Fruit fly (Drosophila melanogaster) whole organism, embryonic: ENCODE results near the gene CG5697.
A peak's percentile ranks its signal among the peaks of the same experiment; 100 is the strongest.

Experiments
- Aef1 ChIP-seq: fragments of 200-800 bp; sonication (Bioruptor generic); IDR thresholded peaks from 3 replicates; pipeline ENCODE4 v1.3.6; 2022; ENCODE audit warnings: missing biosample characterization, missing genetic modification characterization
- Antp ChIP-seq: fragments of 200-800 bp; sonication (Bioruptor generic); optimal IDR thresholded peaks from 3 replicates; lab custom pipeline; 2016; ENCODE audit warnings: missing biosample characterization, missing genetic modification characterization
- Asciz ChIP-seq: fragments of 200-800 bp; sonication (Bioruptor generic); optimal IDR thresholded peaks from 2 replicates; lab custom pipeline; 2017; ENCODE audit warnings: missing biosample characterization, mild to moderate bottlenecking, missing genetic modification characterization, missing genetic modification reagents
- Blimp-1 ChIP-seq: fragments of 200-800 bp; sonication (Bioruptor generic); optimal IDR thresholded peaks from 3 replicates; lab custom pipeline; 2018; ENCODE audit warnings: missing biosample characterization, missing genetic modification characterization, mild to moderate bottlenecking, moderate library complexity, missing genetic modification reagents
- CG10543 ChIP-seq: fragments of 200-800 bp; sonication (Bioruptor generic); optimal IDR thresholded peaks from 3 replicates; lab custom pipeline; 2017; ENCODE audit warnings: missing biosample characterization, mild to moderate bottlenecking, missing genetic modification characterization, moderate library complexity
- CG11456 ChIP-seq: fragments of 200-800 bp; sonication (Bioruptor generic); IDR thresholded peaks from 3 replicates; pipeline ENCODE4 v1.3.6; 2022; ENCODE audit warnings: missing biosample characterization, missing genetic modification characterization
- CG11695 ChIP-seq: fragments of 200-800 bp; sonication (Bioruptor generic); IDR thresholded peaks from 3 replicates; pipeline ENCODE4 v1.3.6; 2022; ENCODE audit warnings: missing biosample characterization, missing genetic modification characterization
- CG12769 ChIP-seq: fragments of 200-800 bp; sonication (Bioruptor generic); optimal IDR thresholded peaks from 2 replicates; lab custom pipeline; 2019; ENCODE audit warnings: missing biosample characterization, mild to moderate bottlenecking, missing genetic modification characterization, moderate library complexity
- CG15479 ChIP-seq: fragments of 200-800 bp; sonication (Bioruptor generic); optimal IDR thresholded peaks from 3 replicates; lab custom pipeline; 2019; ENCODE audit warnings: missing biosample characterization, mild to moderate bottlenecking, missing genetic modification characterization, moderate library complexity
- CG17829 ChIP-seq: fragments of 200-800 bp; optimal IDR thresholded peaks from 2 replicates; lab custom pipeline; 2019; ENCODE audit warnings: missing biosample characterization, mild to moderate bottlenecking, missing genetic modification characterization, moderate library complexity
- CG18476 ChIP-seq: fragments of 200-800 bp; sonication (Bioruptor generic); optimal IDR thresholded peaks from 2 replicates; lab custom pipeline; 2016; ENCODE audit warnings: missing biosample characterization, mild to moderate bottlenecking, missing genetic modification characterization
- CG2116 ChIP-seq: fragments of 200-800 bp; sonication (Bioruptor generic); optimal IDR thresholded peaks from 3 replicates; lab custom pipeline; 2018; ENCODE audit warnings: missing biosample characterization, mild to moderate bottlenecking, missing genetic modification characterization
- CG31224 ChIP-seq: fragments of 200-800 bp; sonication (Bioruptor generic); IDR thresholded peaks from 2 replicates; pipeline ENCODE4 v1.3.6; 2022; ENCODE audit warnings: missing biosample characterization, missing genetic modification characterization
- CG31365 ChIP-seq: fragments of 200-800 bp; sonication (Bioruptor generic); optimal IDR thresholded peaks from 2 replicates; lab custom pipeline; 2018; ENCODE audit warnings: missing biosample characterization, mild to moderate bottlenecking, missing genetic modification characterization
- CG6272 ChIP-seq: fragments of 200-800 bp; sonication (Bioruptor generic); IDR thresholded peaks from 2 replicates; pipeline ENCODE4 v1.3.6; 2022; ENCODE audit warnings: missing biosample characterization, missing genetic modification characterization
- CG7556 ChIP-seq: fragments of 200-800 bp; sonication (Bioruptor generic); optimal IDR thresholded peaks from 2 replicates; lab custom pipeline; 2017; ENCODE audit warnings: missing biosample characterization, mild to moderate bottlenecking, missing genetic modification characterization
- CG8290 ChIP-seq, 3 experiments: fragments of 200-800 bp; sonication (Bioruptor generic); optimal IDR thresholded peaks; 2 replicates each; lab custom pipeline; 2016 to 2019; ENCODE audit warnings: missing biosample characterization in 3 of 3, missing genetic modification characterization in 3 of 3, mild to moderate bottlenecking in 2 of 3, moderate library complexity in 1 of 3
- CG8765 ChIP-seq: fragments of 200-800 bp; sonication (Bioruptor generic); IDR thresholded peaks from 2 replicates; pipeline ENCODE4 v1.3.6; 2022; ENCODE audit warnings: missing biosample characterization, missing genetic modification characterization
- CG8944 ChIP-seq: fragments of 200-800 bp; sonication (Bioruptor generic); optimal IDR thresholded peaks from 3 replicates; lab custom pipeline; 2016; ENCODE audit warnings: missing biosample characterization, missing genetic modification characterization
- CG9215 ChIP-seq: fragments of 200-800 bp; sonication (Bioruptor generic); IDR thresholded peaks from 2 replicates; pipeline ENCODE4 v1.3.6; 2022; ENCODE audit warnings: missing biosample characterization, missing genetic modification characterization
- E2f1 ChIP-seq: fragments of 200-800 bp; sonication (Bioruptor generic); IDR thresholded peaks from 2 replicates; pipeline ENCODE4 v1.3.6; 2022; ENCODE audit warnings: missing biosample characterization, missing genetic modification characterization
- ERR ChIP-seq: fragments of 200-800 bp; sonication (Bioruptor generic); optimal IDR thresholded peaks from 2 replicates; lab custom pipeline; 2016; ENCODE audit warnings: missing biosample characterization, missing genetic modification characterization
- Ets65A ChIP-seq: fragments of 200-800 bp; sonication (Bioruptor generic); peaks from one replicate; lab custom pipeline; 2016; ENCODE audit warnings: missing biosample characterization, missing genetic modification characterization
- HLH4C ChIP-seq: fragments of 200-800 bp; sonication (Bioruptor generic); IDR thresholded peaks from 3 replicates; pipeline ENCODE4 v1.3.6; 2022; ENCODE audit warnings: missing biosample characterization, missing genetic modification characterization; ENCODE audit not compliant: partially characterized antibody
- Hsf ChIP-seq: fragments of 200-800 bp; sonication (Bioruptor generic); optimal IDR thresholded peaks from 3 replicates; lab custom pipeline; 2016; ENCODE audit warnings: missing biosample characterization, missing genetic modification characterization
- Optix ChIP-seq: fragments of 200-800 bp; sonication (Bioruptor generic); IDR thresholded peaks from 3 replicates; pipeline ENCODE4 v1.3.6; 2022; ENCODE audit warnings: missing biosample characterization, missing genetic modification characterization
- Six4 ChIP-seq: fragments of 200-800 bp; sonication (Bioruptor generic); optimal IDR thresholded peaks from 2 replicates; lab custom pipeline; 2016; ENCODE audit warnings: missing biosample characterization, missing genetic modification characterization
- Stat92E ChIP-seq, 3 experiments: fragments of >200 bp in 2 of 3; fragments of 200-800 bp in 1 of 3; sonication (Bioruptor generic) in 1 of 3; optimal IDR thresholded peaks; 2 replicates each; lab custom pipeline; 2017 to 2019; ENCODE audit warnings: missing biosample characterization in 3 of 3, missing genetic modification characterization in 3 of 3, mild to moderate bottlenecking in 1 of 3, moderate library complexity in 1 of 3
- dpn ChIP-seq, 2 experiments: fragments of 200-800 bp; sonication (Bioruptor generic); optimal IDR thresholded peaks; 3 replicates each; lab custom pipeline; 2016; ENCODE audit warnings: missing biosample characterization in 2 of 2, missing genetic modification characterization in 2 of 2
- dysf ChIP-seq: fragments of 200-800 bp; sonication (Bioruptor generic); IDR thresholded peaks from 3 replicates; pipeline ENCODE4 v1.3.6; 2022; ENCODE audit warnings: missing biosample characterization, missing genetic modification characterization
- emc ChIP-seq: fragments of 200-800 bp; sonication (Bioruptor generic); optimal IDR thresholded peaks from 2 replicates; lab custom pipeline; 2016; ENCODE audit warnings: missing biosample characterization, missing genetic modification characterization
- esg ChIP-seq: fragments of 200-800 bp; sonication (Bioruptor generic); conservative IDR thresholded peaks from 2 replicates; pipeline ENCODE4 v1.3.6; 2022; ENCODE audit warnings: missing biosample characterization, missing genetic modification characterization
- ewg ChIP-seq: fragments of 200-800 bp; sonication (Bioruptor generic); optimal IDR thresholded peaks from 3 replicates; lab custom pipeline; 2017; ENCODE audit warnings: mild to moderate bottlenecking, missing biosample characterization, missing genetic modification reagents, missing genetic modification characterization
- ftz-f1 ChIP-seq: fragments of 200-800 bp; sonication (Bioruptor generic); optimal IDR thresholded peaks from 2 replicates; lab custom pipeline; 2016; ENCODE audit warnings: missing biosample characterization, missing genetic modification characterization
- grau ChIP-seq: fragments of 200-800 bp; optimal IDR thresholded peaks from 3 replicates; lab custom pipeline; 2019; ENCODE audit warnings: missing biosample characterization, mild to moderate bottlenecking, missing genetic modification characterization, moderate library complexity
- gsb-n ChIP-seq: fragments of 200-800 bp; sonication (Bioruptor generic); optimal IDR thresholded peaks from 3 replicates; lab custom pipeline; 2018; ENCODE audit warnings: missing biosample characterization, mild to moderate bottlenecking, missing genetic modification characterization
- h ChIP-seq: fragments of >200 bp; optimal IDR thresholded peaks from 2 replicates; lab custom pipeline; 2017
- ham ChIP-seq: fragments of 200-800 bp; sonication (Bioruptor generic); IDR thresholded peaks from 2 replicates; pipeline ENCODE4 v1.3.6; 2022; ENCODE audit warnings: missing biosample characterization, missing genetic modification characterization
- hbn ChIP-seq: fragments of 200-800 bp; sonication (Bioruptor generic); IDR thresholded peaks from 2 replicates; pipeline ENCODE4 v1.3.6; 2022; ENCODE audit warnings: missing biosample characterization, missing genetic modification characterization; ENCODE audit not compliant: partially characterized antibody
- ind ChIP-seq: fragments of 200-800 bp; sonication (Bioruptor generic); optimal IDR thresholded peaks from 3 replicates; lab custom pipeline; 2016; ENCODE audit warnings: missing biosample characterization, missing genetic modification characterization
- ken ChIP-seq: fragments of 200-800 bp; sonication (Bioruptor generic); IDR thresholded peaks from 3 replicates; pipeline ENCODE4 v1.3.6; 2022; ENCODE audit warnings: missing biosample characterization, missing genetic modification characterization
- p53 ChIP-seq: fragments of 200-800 bp; sonication (Bioruptor generic); optimal IDR thresholded peaks from 2 replicates; lab custom pipeline; 2016; ENCODE audit warnings: missing biosample characterization, missing genetic modification characterization
- pfk ChIP-seq: fragments of 200-800 bp; sonication (Bioruptor generic); optimal IDR thresholded peaks from 2 replicates; lab custom pipeline; 2018; ENCODE audit warnings: missing biosample characterization, mild to moderate bottlenecking, missing genetic modification characterization, moderate library complexity
- prd ChIP-seq, 3 experiments: fragments of >200 bp in 2 of 3; fragments of 200-800 bp in 1 of 3; sonication (Bioruptor generic) in 1 of 3; optimal IDR thresholded peaks in 2 of 3; IDR thresholded peaks in 1 of 3; 2 replicates in 2 of 3; 3 replicates in 1 of 3; pipeline versions ENCODE4 v1.3.6 to Lab custom; 2017 to 2022; ENCODE audit warnings: missing biosample characterization in 1 of 3, missing genetic modification characterization in 1 of 3
- salm ChIP-seq: fragments of 200-800 bp; sonication (Bioruptor generic); optimal IDR thresholded peaks from 2 replicates; lab custom pipeline; 2018; ENCODE audit warnings: missing biosample characterization, mild to moderate bottlenecking, missing genetic modification characterization
- schlank ChIP-seq: fragments of 200-800 bp; sonication (Bioruptor generic); optimal IDR thresholded peaks from 2 replicates; lab custom pipeline; 2018; ENCODE audit warnings: missing biosample characterization, mild to moderate bottlenecking, missing genetic modification characterization
- sens-2 ChIP-seq: fragments of 200-800 bp; sonication (Bioruptor generic); IDR thresholded peaks from 2 replicates; pipeline ENCODE4 v1.3.6; 2022; ENCODE audit warnings: missing biosample characterization, missing genetic modification characterization
- slou ChIP-seq: fragments of 200-800 bp; sonication (Bioruptor generic); optimal IDR thresholded peaks from 3 replicates; lab custom pipeline; 2016; ENCODE audit warnings: missing biosample characterization, missing genetic modification characterization
- toy ChIP-seq: fragments of 200-800 bp; sonication (Bioruptor generic); IDR thresholded peaks from 2 replicates; pipeline ENCODE4 v1.3.6; 2022; ENCODE audit warnings: missing biosample characterization, missing genetic modification characterization
- unc-4 ChIP-seq: fragments of 200-800 bp; sonication (Bioruptor generic); IDR thresholded peaks from 2 replicates; pipeline ENCODE4 v1.3.6; 2022; ENCODE audit warnings: missing biosample characterization, missing genetic modification characterization; ENCODE audit not compliant: partially characterized antibody
- wdn ChIP-seq: fragments of 200-800 bp; sonication (Bioruptor generic); IDR thresholded peaks from 2 replicates; pipeline ENCODE4 v1.3.6; 2022; ENCODE audit warnings: missing biosample characterization, missing genetic modification characterization
- zfh2 ChIP-seq: fragments of 200-800 bp; sonication (Bioruptor generic); optimal IDR thresholded peaks from 2 replicates; lab custom pipeline; 2016; ENCODE audit warnings: missing biosample characterization, missing genetic modification characterization

Gene CG5697

dm6 chr3R:21065696-21066080 is 49.9 kb downstream of the CG5697 start (continued):
- TF ChIP-seq CG10543 (GFP tag; lab: Kevin White, UChicago) (no peak), CG11456 (GFP tag; lab: Robert Waterston, UW) (no peak), esg (GFP tag; lab: Robert Waterston, UW) (no peak), ERR (no peak), wdn (no peak), CG8290 (GFP tag; optimal IDR thresholded peaks at IDR 0.05; lab: Kevin White, UChicago) (no peak), CG8290 (tag; optimal IDR thresholded peaks at IDR 0.05; lab: Kevin White, UChicago) (peak in 1 of 2 experiments; percentile 48), ken (GFP tag; lab: Robert Waterston, UW) (no peak), schlank (tag; lab: Kevin White, UChicago) (no peak), CG6272 (no peak), zfh2 (GFP tag; lab: Kevin White, UChicago) (no peak), CG2116 (GFP tag; lab: Kevin White, UChicago) (no peak), CG8765 (no peak), salm (tag; lab: Kevin White, UChicago) (no peak), CG9215 (GFP tag; lab: Robert Waterston, UW) (no peak), emc (GFP tag; lab: Kevin White, UChicago) (no peak), CG8944 (GFP tag; lab: Kevin White, UChicago) (no peak), Hsf (GFP tag; lab: Kevin White, UChicago) (no peak), Optix (GFP tag; lab: Robert Waterston, UW) (no peak), Six4 (GFP tag; lab: Kevin White, UChicago) (no peak), Asciz (no peak), CG18476 (GFP tag; lab: Kevin White, UChicago) (no peak), grau (peak; percentile 89), gsb-n (tag; lab: Kevin White, UChicago) (no peak), Ets65A (GFP tag; lab: Kevin White, UChicago) (peak; percentile 2), E2f1 (GFP tag; lab: Robert Waterston, UW) (no peak), unc-4 (GFP tag; lab: Robert Waterston, UW) (no peak), Blimp-1 (GFP tag; lab: Kevin White, UChicago) (no peak), CG11695 (GFP tag; lab: Robert Waterston, UW) (no peak), ftz-f1 (peak; percentile 32), pfk (GFP tag; lab: Kevin White, UChicago) (no peak), dpn (GFP tag; optimal IDR thresholded peaks at IDR 0.05; lab: Kevin White, UChicago) (no peak), prd (optimal IDR thresholded peaks at IDR 0.05; lab: Kevin White, UChicago) (no peak), prd (GFP tag; IDR thresholded peaks at IDR 0.05; lab: Robert Waterston, UW) (0 out of 3 replicates have a peak, but pooled peaks have one; percentile 14), h (lab: Kevin White, UChicago) (no peak), hbn (GFP tag; lab: Robert Waterston, UW) (no peak), Antp (no peak), slou (GFP tag; lab: Kevin White, UChicago) (no peak), Stat92E (GFP tag; optimal IDR thresholded peaks at IDR 0.05; lab: Kevin White, UChicago) (no peak), sens-2 (no peak), HLH4C (GFP tag; lab: Robert Waterston, UW) (no peak), ham (no peak), ewg (GFP tag; lab: Kevin White, UChicago) (no peak), dysf (GFP tag; lab: Robert Waterston, UW) (0 out of 3 replicates have a peak, but pooled peaks have one; percentile 30), CG15479 (GFP tag; lab: Kevin White, UChicago) (no peak), p53 (GFP tag; lab: Kevin White, UChicago) (no peak), toy (GFP tag; lab: Robert Waterston, UW) (no peak), CG31365 (tag; lab: Kevin White, UChicago) (no peak), CG31224 (GFP tag; lab: Robert Waterston, UW) (no peak), CG17829 (tag; lab: Kevin White, UChicago) (no peak), CG12769 (tag; lab: Kevin White, UChicago) (peak; percentile 54), ind (GFP tag; lab: Kevin White, UChicago) (no peak), Aef1 (GFP tag; lab: Robert Waterston, UW) (no peak), CG7556 (GFP tag; lab: Kevin White, UChicago) (no peak)
